Worm (Caenorhabditis elegans): ENCODE results near the gene C41H7.2.

The C41H7.2 gene

DNA sequence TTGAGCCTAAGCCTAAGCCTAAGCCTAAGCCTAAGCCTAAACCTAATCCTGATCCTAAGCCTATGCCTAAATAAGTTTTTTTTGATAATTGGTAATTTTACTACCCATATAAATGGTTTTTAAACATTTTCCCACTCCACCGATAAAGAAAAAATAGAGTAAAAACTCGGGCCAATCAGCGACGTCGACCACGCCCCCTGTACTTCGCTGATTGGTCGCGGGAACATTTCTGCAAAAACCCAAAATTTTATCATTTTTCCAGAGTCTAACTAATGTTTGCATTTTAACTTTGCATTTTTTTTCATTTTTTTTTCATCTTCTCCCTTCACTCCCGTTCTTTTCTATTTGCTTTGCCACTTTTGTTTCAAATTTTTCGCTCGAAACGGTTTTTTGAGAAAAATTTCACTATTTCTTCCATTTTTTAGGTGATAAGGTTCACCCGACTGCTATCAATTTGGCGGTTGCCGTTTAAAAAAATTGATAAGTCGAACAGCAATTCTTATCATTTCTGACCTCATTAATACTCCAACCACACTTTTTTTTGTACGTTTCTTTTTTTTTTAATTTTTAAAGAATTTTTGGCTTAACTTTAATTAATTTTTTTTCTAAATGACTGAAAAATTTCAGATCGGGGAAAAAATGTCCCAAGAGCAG lies at the start of gene C41H7.2:
TSS of gene C41H7.2 (plus strand) at position 622 of the 654 bp plus-strand sequence.
- TF ChIP-seq nhr-28 (tag; optimal IDR thresholded peaks at IDR 0.05) (peak; percentile 75), nhr-41 (GFP tag; IDR thresholded peaks at IDR 0.05) (0 out of 2 replicates have a peak, but pooled peaks have one; percentile 7), nhr-77 (tag; optimal IDR thresholded peaks at IDR 0.05) (peak; percentile 6), spr-1 (tag; optimal IDR thresholded peaks at IDR 0.05) (no peak), Y48G9A.11 (GFP tag; IDR thresholded peaks at IDR 0.05) (no peak), dmd-6 (GFP tag; IDR thresholded peaks at IDR 0.05) (peak; percentile 51; the same call in 1 of the 2 replicates), rbr-2 (tag; optimal IDR thresholded peaks at IDR 0.05) (no peak), ztf-7 (tag; optimal IDR thresholded peaks at IDR 0.05) (no peak), daf-16 (GFP tag; optimal IDR thresholded peaks at IDR 0.05) (no peak), daf-16 (tag; optimal IDR thresholded peaks at IDR 0.05) (peak; percentile 48), aha-1 (tag) (peak; percentile 24), hlh-30 (tag; optimal IDR thresholded peaks at IDR 0.05; ENCODE audit: insufficient read depth) (no peak), ceh-32 (tag; optimal IDR thresholded peaks at IDR 0.05; ENCODE audit: poor library complexity) (no peak), pqm-1 (tag; optimal IDR thresholded peaks at IDR 0.05) (peak; percentile 84), hlh-11 (tag; optimal IDR thresholded peaks at IDR 0.05) (peak; percentile 23)

DNA sequence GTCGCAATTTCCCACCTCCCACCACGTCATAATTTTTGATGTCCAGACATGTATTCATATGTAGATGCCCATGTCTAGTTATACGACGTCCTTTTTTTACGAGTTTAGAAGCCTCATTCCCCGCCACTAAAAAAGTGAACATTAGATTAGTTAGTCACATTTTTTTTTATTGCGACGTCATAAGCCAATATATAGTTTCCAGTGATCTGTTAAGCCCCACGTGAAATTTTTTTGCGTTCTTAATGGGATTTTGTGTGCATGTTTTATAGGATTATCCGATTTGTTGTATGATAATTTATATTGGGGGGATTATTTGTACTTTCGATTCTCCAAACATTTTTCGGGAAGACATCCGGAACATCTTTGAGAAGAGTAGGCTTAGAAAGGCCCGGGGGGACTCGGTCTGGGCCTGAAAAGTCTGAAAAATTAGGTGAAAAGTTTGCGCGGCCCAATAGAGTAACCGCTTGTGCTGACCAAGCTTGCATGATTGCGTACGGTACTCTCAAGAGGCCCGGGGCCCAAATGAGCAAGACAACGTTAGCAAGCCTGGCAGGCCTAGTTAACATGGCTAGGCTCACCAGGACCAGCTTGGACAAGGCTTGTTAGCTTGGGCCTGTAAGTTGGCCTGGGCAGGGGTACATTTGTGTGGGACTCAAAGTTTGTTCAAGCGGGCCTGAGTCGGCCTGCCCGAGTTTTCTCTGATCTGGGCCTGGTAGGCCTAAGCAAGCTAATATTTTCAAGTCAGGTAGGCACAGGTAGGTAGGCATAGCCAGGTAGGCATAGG lies 49.2 kb upstream of the C41H7.2 start:
- TF ChIP-seq arid-1 (GFP tag; conservative IDR thresholded peaks at IDR 0.05) (0 out of 2 replicates have a peak, but pooled peaks have one; percentile 3), set-16 (GFP tag; IDR thresholded peaks at IDR 0.05) (0 out of 2 replicates have a peak, but pooled peaks have one; percentile 22), aha-1 (tag) (peak; percentile 76), sdz-12 (GFP tag; optimal IDR thresholded peaks at IDR 0.05) (no peak)

DNA sequence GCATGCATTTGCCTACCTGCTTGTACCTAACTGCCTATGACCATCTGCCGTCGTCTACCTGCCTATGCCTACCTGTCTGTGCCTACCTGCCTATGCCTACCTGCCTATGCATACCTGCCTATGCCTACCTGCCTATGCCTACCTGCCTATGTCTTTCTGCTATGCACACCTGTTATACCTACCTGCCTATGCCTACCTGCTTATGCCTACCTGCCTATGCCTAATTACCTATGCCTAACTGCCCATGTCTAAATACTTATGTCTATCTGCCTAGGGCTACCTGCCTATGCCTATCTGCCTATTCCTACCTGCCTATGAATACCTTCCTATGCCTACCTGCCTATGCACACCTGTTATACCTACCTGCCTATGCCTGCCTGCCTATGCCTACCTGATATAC lies 48.3 kb upstream of the C41H7.2 start:
- TF ChIP-seq unc-62 (GFP tag; optimal IDR thresholded peaks at IDR 0.05 in 1 of 2) (peak in 1 of 2 experiments; percentile 61), unc-62 (tag; optimal IDR thresholded peaks at IDR 0.05) (no peak), nhr-76 (tag; optimal IDR thresholded peaks at IDR 0.05) (no peak)

DNA sequence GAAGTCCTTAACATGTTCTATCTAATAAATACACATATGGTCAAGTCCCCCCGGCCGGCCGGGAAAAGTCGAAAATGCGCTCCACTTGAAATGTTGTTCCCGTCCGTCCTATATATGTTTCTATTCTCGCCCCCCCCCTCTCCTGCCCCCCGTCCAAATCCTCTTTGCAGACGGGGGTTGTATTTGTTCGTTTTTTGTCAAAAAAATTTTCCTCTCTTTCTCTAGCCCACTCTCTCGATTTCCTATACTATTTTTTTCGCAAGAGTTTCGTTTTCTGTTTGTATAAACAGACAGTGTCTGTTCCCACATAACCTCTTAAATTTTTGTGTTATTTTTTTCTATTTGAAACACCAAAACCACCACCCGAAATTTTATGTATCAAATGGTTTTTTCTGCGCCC lies 47.6 kb upstream of the C41H7.2 start:
- TF ChIP-seq pqm-1 (tag; optimal IDR thresholded peaks at IDR 0.05) (no peak), T20F7.1 (GFP tag; optimal IDR thresholded peaks at IDR 0.05) (no peak), duxl-1 (tag; optimal IDR thresholded peaks at IDR 0.05; ENCODE audit: poor library complexity) (no peak), F44E2.7 (GFP tag; IDR thresholded peaks at IDR 0.05) (no peak), nhr-111 (GFP tag; optimal IDR thresholded peaks at IDR 0.05) (no peak), nhr-102 (tag; optimal IDR thresholded peaks at IDR 0.05) (no peak), rbr-2 (tag; optimal IDR thresholded peaks at IDR 0.05) (no peak), ZK546.5 (tag; optimal IDR thresholded peaks at IDR 0.05) (no peak), lim-7 (GFP tag; IDR thresholded peaks at IDR 0.05) (no peak), F49E8.2 (tag; optimal IDR thresholded peaks at IDR 0.05; ENCODE audit: borderline replicate concordance) (no peak), dmd-6 (GFP tag; IDR thresholded peaks at IDR 0.05) (no peak), lsy-2 (tag; optimal IDR thresholded peaks at IDR 0.05) (no peak), nhr-11 (tag; optimal IDR thresholded peaks at IDR 0.05) (no peak), mep-1 (tag; optimal IDR thresholded peaks at IDR 0.05) (peak; percentile 12), hif-1 (tag; optimal IDR thresholded peaks at IDR 0.05) (no peak), pha-4 (GFP tag; IDR thresholded peaks at IDR 0.05) (peak; percentile 29; the same call in 1 of the 2 replicates), pha-4 (tag; optimal IDR thresholded peaks at IDR 0.05) (no peak), dve-1 (tag; optimal IDR thresholded peaks at IDR 0.05; ENCODE audit: insufficient read depth) (peak; percentile 25), ceh-28 (tag; optimal IDR thresholded peaks at IDR 0.05) (no peak), aly-2 (tag; optimal IDR thresholded peaks at IDR 0.05) (no peak), ZK337.2 (GFP tag; IDR thresholded peaks at IDR 0.05) (no peak), hmg-1.1 (GFP tag; IDR thresholded peaks at IDR 0.05) (0 out of 2 replicates have a peak, but pooled peaks have one; percentile 10), ceh-44 (GFP tag; IDR thresholded peaks at IDR 0.05) (no peak), mdl-1 (tag; optimal IDR thresholded peaks at IDR 0.05) (no peak)

Data from whole organism, L4 larva.